Worm (Caenorhabditis elegans): ENCODE measurements around the gene nas-31.

- no peak for TF ChIP-seq attf-5 (GFP tag; optimal IDR thresholded peaks at IDR 0.05)
- TF ChIP-seq nfya-1 (tag; optimal IDR thresholded peaks at IDR 0.05; ENCODE audit: borderline replicate concordance, insufficient read depth), result no peak
- no peak for TF ChIP-seq lin-54 (GFP tag; optimal IDR thresholded peaks at IDR 0.05)
- TF ChIP-seq unc-62 (GFP tag; optimal IDR thresholded peaks at IDR 0.05), result no peak
- TF ChIP-seq hrde-1 (tag; optimal IDR thresholded peaks at IDR 0.05; ENCODE audit: borderline replicate concordance), result no peak
- no peak for TF ChIP-seq B0035.1 (tag; optimal IDR thresholded peaks at IDR 0.05)
- TF ChIP-seq ztf-3 (GFP tag; optimal IDR thresholded peaks at IDR 0.05), result no peak
- TF ChIP-seq dox-1 (GFP tag; IDR thresholded peaks at IDR 0.05), result no peak
- TF ChIP-seq K11D2.4 (GFP tag; IDR thresholded peaks at IDR 0.05), result no peak
- TF ChIP-seq F49E8.2 (tag; optimal IDR thresholded peaks at IDR 0.05; ENCODE audit: insufficient read depth), result no peak
- TF ChIP-seq rec-8 (tag; optimal IDR thresholded peaks at IDR 0.05), result no peak
- no peak for TF ChIP-seq ztf-22 (GFP tag; optimal IDR thresholded peaks at IDR 0.05)
- TF ChIP-seq dpl-1 (GFP tag; optimal IDR thresholded peaks at IDR 0.05), result no peak
These were observed 24.9 kb downstream of the nas-31 start for ce11 chrV:10896706-10897105.

Measured in whole organism, young adult.